Fruit fly (Drosophila melanogaster) whole organism, embryonic: ENCODE results near the gene NPF.
A peak's percentile ranks its signal among the peaks of the same experiment; 100 is the strongest.

Experiments used
- ATbp ChIP-seq: fragments of 200-800 bp; sonication (Bioruptor generic); optimal IDR thresholded peaks from 2 replicates; lab custom pipeline; 2017; ENCODE audit warnings: missing biosample characterization, mild to moderate bottlenecking, missing genetic modification characterization, missing genetic modification reagents
- C15 ChIP-seq: fragments of 200-800 bp; sonication (Bioruptor generic); IDR thresholded peaks from 3 replicates; pipeline ENCODE4 v1.3.6; 2022; ENCODE audit warnings: missing biosample characterization, missing genetic modification characterization
- CG10462 ChIP-seq: fragments of 200-800 bp; sonication (Bioruptor generic); optimal IDR thresholded peaks from 2 replicates; lab custom pipeline; 2016; ENCODE audit warnings: missing biosample characterization, missing genetic modification characterization
- CG11695 ChIP-seq: fragments of 200-800 bp; sonication (Bioruptor generic); IDR thresholded peaks from 3 replicates; pipeline ENCODE4 v1.3.6; 2022; ENCODE audit warnings: missing biosample characterization, missing genetic modification characterization
- CG11696 ChIP-seq: fragments of 200-800 bp; sonication (Bioruptor generic); IDR thresholded peaks from 2 replicates; pipeline ENCODE4 v1.3.6; 2022; ENCODE audit warnings: missing biosample characterization, missing genetic modification characterization
- CG13296 ChIP-seq: fragments of 200-800 bp; sonication (Bioruptor generic); optimal IDR thresholded peaks from 3 replicates; lab custom pipeline; 2018; ENCODE audit warnings: missing biosample characterization, mild to moderate bottlenecking, missing genetic modification characterization
- CG13775 ChIP-seq: fragments of 200-800 bp; sonication (Bioruptor generic); optimal IDR thresholded peaks from 3 replicates; lab custom pipeline; 2017; ENCODE audit warnings: missing biosample characterization, mild to moderate bottlenecking, missing genetic modification characterization
- CG14965 ChIP-seq: fragments of 200-800 bp; sonication (Bioruptor generic); optimal IDR thresholded peaks from 2 replicates; lab custom pipeline; 2016; ENCODE audit warnings: missing biosample characterization, missing genetic modification characterization, borderline replicate concordance
- CG15269 ChIP-seq: fragments of 200-800 bp; sonication (Bioruptor generic); optimal IDR thresholded peaks from 2 replicates; lab custom pipeline; 2018; ENCODE audit warnings: missing biosample characterization, mild to moderate bottlenecking, missing genetic modification characterization, moderate library complexity
- CG17829 ChIP-seq: fragments of 200-800 bp; optimal IDR thresholded peaks from 2 replicates; lab custom pipeline; 2019; ENCODE audit warnings: missing biosample characterization, mild to moderate bottlenecking, missing genetic modification characterization, moderate library complexity
- CG18011 ChIP-seq: fragments of 200-800 bp; sonication (Bioruptor generic); optimal IDR thresholded peaks from 2 replicates; lab custom pipeline; 2017; ENCODE audit warnings: missing biosample characterization, missing genetic modification characterization, mild to moderate bottlenecking, moderate library complexity, missing genotype
- CG18262 ChIP-seq: fragments of 200-800 bp; optimal IDR thresholded peaks from 3 replicates; lab custom pipeline; 2019; ENCODE audit warnings: missing biosample characterization, mild to moderate bottlenecking, missing genetic modification characterization, moderate library complexity
- CG30020 ChIP-seq: fragments of 200-800 bp; optimal IDR thresholded peaks from 2 replicates; lab custom pipeline; 2019; ENCODE audit warnings: missing biosample characterization, mild to moderate bottlenecking, missing genetic modification characterization, moderate library complexity
- CG30403 ChIP-seq: fragments of 200-800 bp; sonication (Bioruptor generic); optimal IDR thresholded peaks from 3 replicates; lab custom pipeline; 2016; ENCODE audit warnings: missing biosample characterization, missing genetic modification characterization
- CG3281 ChIP-seq: fragments of 200-800 bp; sonication (Bioruptor generic); optimal IDR thresholded peaks from 3 replicates; lab custom pipeline; 2017; ENCODE audit warnings: missing biosample characterization, mild to moderate bottlenecking, missing genetic modification characterization
- CG33213 ChIP-seq: fragments of 200-800 bp; sonication (Bioruptor generic); optimal IDR thresholded peaks from 3 replicates; lab custom pipeline; 2016; ENCODE audit warnings: missing biosample characterization, missing genetic modification characterization
- CG4854 ChIP-seq: fragments of 200-800 bp; sonication (Bioruptor generic); optimal IDR thresholded peaks from 2 replicates; lab custom pipeline; 2016; ENCODE audit warnings: missing biosample characterization, missing genetic modification characterization, inconsistent platforms
- CG6175 ChIP-seq: fragments of 200-800 bp; sonication (Bioruptor generic); IDR thresholded peaks from 3 replicates; pipeline ENCODE4 v1.3.6; 2022; ENCODE audit warnings: missing biosample characterization, missing genetic modification characterization
- CG6272 ChIP-seq: fragments of 200-800 bp; sonication (Bioruptor generic); IDR thresholded peaks from 2 replicates; pipeline ENCODE4 v1.3.6; 2022; ENCODE audit warnings: missing biosample characterization, missing genetic modification characterization
- CG6854 ChIP-seq: fragments of 200-800 bp; sonication (Bioruptor generic); optimal IDR thresholded peaks from 3 replicates; lab custom pipeline; 2017; ENCODE audit warnings: missing biosample characterization, mild to moderate bottlenecking, missing genetic modification characterization
- CG7839 ChIP-seq: fragments of 200-800 bp; sonication (Bioruptor generic); optimal IDR thresholded peaks from 3 replicates; lab custom pipeline; 2018; ENCODE audit warnings: missing biosample characterization, mild to moderate bottlenecking, missing genetic modification characterization, moderate library complexity
- CG9797 ChIP-seq: fragments of 200-800 bp; sonication (Bioruptor generic); optimal IDR thresholded peaks from 3 replicates; lab custom pipeline; 2018; ENCODE audit warnings: missing biosample characterization, mild to moderate bottlenecking, missing genetic modification characterization
- CG9932 ChIP-seq: fragments of 200-800 bp; sonication (Bioruptor generic); IDR thresholded peaks from 2 replicates; pipeline ENCODE4 v1.3.6; 2022; ENCODE audit warnings: missing biosample characterization, missing genetic modification characterization
- Dek ChIP-seq: fragments of 200-800 bp; sonication (Bioruptor generic); optimal IDR thresholded peaks from 3 replicates; lab custom pipeline; 2019; ENCODE audit warnings: missing biosample characterization, mild to moderate bottlenecking, missing genetic modification characterization, moderate library complexity
- Dip3 ChIP-seq: fragments of 200-800 bp; sonication (Bioruptor generic); optimal IDR thresholded peaks from 3 replicates; lab custom pipeline; 2016; ENCODE audit warnings: missing biosample characterization, missing genetic modification characterization
- Fer2 ChIP-seq: fragments of 200-800 bp; sonication (Bioruptor generic); optimal IDR thresholded peaks from 2 replicates; lab custom pipeline; 2018; ENCODE audit warnings: missing biosample characterization, mild to moderate bottlenecking, missing genetic modification characterization, moderate library complexity
- HLHmδ ChIP-seq: fragments of 200-800 bp; sonication (Bioruptor generic); optimal IDR thresholded peaks from 2 replicates; lab custom pipeline; 2018; ENCODE audit warnings: missing biosample characterization, mild to moderate bottlenecking, missing genetic modification characterization, moderate library complexity
- HmgD ChIP-seq: fragments of 200-800 bp; sonication (Bioruptor generic); optimal IDR thresholded peaks from 3 replicates; lab custom pipeline; 2016; ENCODE audit warnings: missing biosample characterization, missing genetic modification characterization
- Hr39 ChIP-seq: fragments of >200 bp; optimal IDR thresholded peaks from 2 replicates; lab custom pipeline; 2017
- NFAT ChIP-seq: fragments of 200-800 bp; sonication (Bioruptor generic); IDR thresholded peaks from 2 replicates; pipeline ENCODE4 v1.3.6; 2022; ENCODE audit warnings: missing biosample characterization, missing genetic modification characterization
- Oaz ChIP-seq: fragments of 200-800 bp; sonication (Bioruptor generic); IDR thresholded peaks from 2 replicates; pipeline ENCODE4 v1.3.6; 2022; ENCODE audit warnings: missing biosample characterization, missing genetic modification characterization
- Side ChIP-seq: fragments of 200-800 bp; sonication (Bioruptor generic); optimal IDR thresholded peaks from 2 replicates; lab custom pipeline; 2016; ENCODE audit warnings: missing biosample characterization, missing genetic modification characterization
- Sin3A ChIP-seq: fragments of >200 bp; optimal IDR thresholded peaks from 2 replicates; lab custom pipeline; 2018
- Sry-δ ChIP-seq: fragments of 200-800 bp; sonication (Bioruptor generic); optimal IDR thresholded peaks from 2 replicates; lab custom pipeline; 2016; ENCODE audit warnings: missing biosample characterization, missing genetic modification characterization
- Vsx1 ChIP-seq: fragments of 200-800 bp; sonication (Bioruptor generic); optimal IDR thresholded peaks from 2 replicates; lab custom pipeline; 2017; ENCODE audit warnings: missing biosample characterization, mild to moderate bottlenecking, missing genetic modification characterization, missing genetic modification reagents
- ab ChIP-seq: fragments of 200-800 bp; sonication (Bioruptor generic); optimal IDR thresholded peaks from 2 replicates; lab custom pipeline; 2016; ENCODE audit warnings: missing biosample characterization, missing genetic modification characterization
- ap ChIP-seq: fragments of 200-800 bp; sonication (Bioruptor generic); IDR thresholded peaks from 2 replicates; pipeline ENCODE4 v1.3.6; 2022; ENCODE audit warnings: missing biosample characterization, missing genetic modification characterization
- az2 ChIP-seq: fragments of 200-800 bp; sonication (Bioruptor generic); optimal IDR thresholded peaks from 3 replicates; lab custom pipeline; 2016; ENCODE audit warnings: missing biosample characterization, missing genetic modification characterization
- bab2 ChIP-seq: fragments of 200-800 bp; sonication (Bioruptor generic); optimal IDR thresholded peaks from 2 replicates; lab custom pipeline; 2016; ENCODE audit warnings: missing biosample characterization, missing genetic modification characterization
- br ChIP-seq: fragments of >200 bp; optimal IDR thresholded peaks from 2 replicates; lab custom pipeline; 2017
- corto ChIP-seq: fragments of 200-800 bp; sonication (Bioruptor generic); optimal IDR thresholded peaks from 2 replicates; lab custom pipeline; 2016; ENCODE audit warnings: missing biosample characterization, mild to moderate bottlenecking, missing genetic modification characterization, moderate library complexity
- dimm ChIP-seq: fragments of 200-800 bp; sonication (Bioruptor generic); IDR thresholded peaks from 2 replicates; pipeline ENCODE4 v1.3.6; 2022; ENCODE audit warnings: missing biosample characterization, missing genetic modification characterization
- fd96Cb ChIP-seq: fragments of 200-800 bp; sonication (Bioruptor generic); optimal IDR thresholded peaks from 2 replicates; lab custom pipeline; 2018; ENCODE audit warnings: missing biosample characterization, mild to moderate bottlenecking, missing genetic modification characterization, moderate library complexity
- hb ChIP-seq: fragments of 200-800 bp; sonication (Bioruptor generic); IDR thresholded peaks from 3 replicates; pipeline ENCODE4 v1.3.6; 2022; ENCODE audit warnings: missing biosample characterization, missing genetic modification characterization; ENCODE audit not compliant: partially characterized antibody
- lola ChIP-seq, 3 experiments: fragments of >200 bp in 2 of 3; fragments of 200-800 bp in 1 of 3; sonication (Bioruptor generic) in 1 of 3; optimal IDR thresholded peaks; 2 replicates each; lab custom pipeline; 2017 to 2019; ENCODE audit warnings: missing biosample characterization in 3 of 3, missing genetic modification characterization in 3 of 3, mild to moderate bottlenecking in 1 of 3, moderate library complexity in 1 of 3
- pita ChIP-seq: fragments of 200-800 bp; sonication (Bioruptor generic); optimal IDR thresholded peaks from 2 replicates; lab custom pipeline; 2017; ENCODE audit warnings: missing biosample characterization, mild to moderate bottlenecking, missing genetic modification characterization
- run ChIP-seq: fragments of 200-800 bp; sonication (Bioruptor generic); optimal IDR thresholded peaks from 3 replicates; lab custom pipeline; 2018; ENCODE audit warnings: missing biosample characterization, mild to moderate bottlenecking, missing genetic modification characterization
- twi ChIP-seq: fragments of 200-800 bp; optimal IDR thresholded peaks from 2 replicates; lab custom pipeline; 2019; ENCODE audit warnings: missing biosample characterization, mild to moderate bottlenecking, missing genetic modification characterization, moderate library complexity
- tx ChIP-seq: fragments of 200-800 bp; sonication (Bioruptor generic); optimal IDR thresholded peaks from 2 replicates; lab custom pipeline; 2016; ENCODE audit warnings: missing biosample characterization, missing genetic modification characterization
- zfh2 ChIP-seq: fragments of 200-800 bp; sonication (Bioruptor generic); optimal IDR thresholded peaks from 2 replicates; lab custom pipeline; 2016; ENCODE audit warnings: missing biosample characterization, missing genetic modification characterization

NPF gene

DNA sequence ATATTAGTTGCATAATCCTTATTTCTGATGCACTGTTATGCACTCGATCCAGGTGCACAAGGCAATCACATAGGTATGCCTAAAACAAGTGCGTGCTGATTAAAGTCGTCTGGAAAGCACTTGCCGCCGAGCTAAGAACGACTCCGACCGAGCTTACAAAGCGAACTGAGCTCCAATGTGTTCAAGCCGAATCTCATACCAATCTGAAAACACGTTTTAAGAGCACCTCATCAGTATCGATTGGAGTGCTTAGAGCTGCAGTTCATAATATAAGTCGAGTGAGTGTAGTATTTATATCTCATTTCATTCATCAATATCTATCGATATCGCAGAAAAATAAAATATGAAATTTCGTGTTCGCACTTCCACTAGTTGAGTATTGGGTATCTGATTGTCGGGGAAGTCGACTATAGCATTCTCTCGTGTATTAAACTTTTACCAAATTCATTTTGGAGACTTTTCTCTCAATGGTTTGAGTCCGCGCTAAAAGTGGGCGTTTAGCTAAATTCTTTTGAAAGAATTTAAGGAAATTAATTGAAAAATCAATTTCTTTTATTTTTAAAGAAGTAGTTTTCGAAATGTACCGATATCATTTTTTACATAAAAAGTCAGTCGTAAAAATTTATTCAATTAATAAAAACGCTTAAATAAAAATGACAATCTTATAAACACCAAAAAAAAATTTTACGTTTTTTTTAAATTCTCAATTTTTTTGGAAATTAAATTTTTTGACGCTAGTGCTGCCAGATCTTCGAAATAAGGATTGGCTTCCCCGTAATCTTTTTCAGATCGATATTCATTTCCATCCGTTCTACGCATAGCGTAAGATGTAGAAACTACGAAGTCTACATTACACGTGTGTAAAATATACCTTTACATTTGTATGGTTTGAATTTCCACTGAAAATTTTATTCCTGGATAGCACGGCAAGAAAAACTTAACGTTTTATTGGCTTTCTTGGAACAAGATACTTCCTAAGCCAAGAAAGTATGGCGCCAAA, 46.8 kb downstream of the NPF start, which contains the start of gene modSP (continued):
- no peak for TF ChIP-seq Hr39 (lab: Kevin White, UChicago)
- no peak for TF ChIP-seq tx
- TF ChIP-seq pita: peak; percentile 83
- TF ChIP-seq ATbp: no peak
- no peak for TF ChIP-seq HLHmδ (GFP tag; lab: Kevin White, UChicago)
- TF ChIP-seq CG9932: peak; percentile 57
- no peak for TF ChIP-seq ap (GFP tag; lab: Robert Waterston, UW)
- TF ChIP-seq CG33213: peak; percentile 72
- no peak for TF ChIP-seq CG30020 (tag; lab: Kevin White, UChicago)
- TF ChIP-seq zfh2 (GFP tag; lab: Kevin White, UChicago): peak; percentile 25
- TF ChIP-seq az2 (GFP tag; lab: Kevin White, UChicago): peak; percentile 35
- no peak for TF ChIP-seq CG4854 (GFP tag; lab: Kevin White, UChicago)
- no peak for TF ChIP-seq Side (GFP tag; lab: Kevin White, UChicago)
- no peak for TF ChIP-seq CG3281 (GFP tag; lab: Kevin White, UChicago)
- no peak for TF ChIP-seq HmgD (GFP tag; lab: Kevin White, UChicago)
- peak; percentile 24 for TF ChIP-seq fd96Cb
- no peak for TF ChIP-seq Dip3
- 0 out of 2 replicates have a peak, but pooled peaks have one; percentile 32 for TF ChIP-seq NFAT (GFP tag; lab: Robert Waterston, UW)
- no peak for TF ChIP-seq CG9797 (GFP tag; lab: Kevin White, UChicago)
- TF ChIP-seq Dek (tag; lab: Kevin White, UChicago): peak; percentile 4
- TF ChIP-seq CG30403 (GFP tag; lab: Kevin White, UChicago): peak; percentile 43
- TF ChIP-seq Sin3A: no peak
- TF ChIP-seq corto (GFP tag; lab: Kevin White, UChicago): no peak
- TF ChIP-seq CG18262 (tag; lab: Kevin White, UChicago): peak; percentile 8
- TF ChIP-seq Oaz (GFP tag; lab: Robert Waterston, UW): no peak
- TF ChIP-seq dimm (GFP tag; lab: Robert Waterston, UW): no peak
- no peak for TF ChIP-seq Vsx1 (GFP tag; lab: Kevin White, UChicago)
- no peak for TF ChIP-seq br (lab: Kevin White, UChicago)
- TF ChIP-seq lola (GFP tag; optimal IDR thresholded peaks at IDR 0.05; lab: Kevin White, UChicago): no peak
- no peak for TF ChIP-seq CG11695
- TF ChIP-seq CG7839 (tag; lab: Kevin White, UChicago): no peak
- TF ChIP-seq CG10462 (GFP tag; lab: Kevin White, UChicago): no peak
- TF ChIP-seq bab2 (GFP tag; lab: Kevin White, UChicago): peak; percentile 37
- no peak for TF ChIP-seq ab (GFP tag; lab: Kevin White, UChicago)
- TF ChIP-seq Sry-δ (GFP tag; lab: Kevin White, UChicago): peak; percentile 49
- no peak for TF ChIP-seq CG15269
- TF ChIP-seq Fer2: no peak
- TF ChIP-seq CG6854: no peak
- TF ChIP-seq hb (GFP tag; lab: Robert Waterston, UW): peak; percentile 69
- no peak for TF ChIP-seq run (tag; lab: Kevin White, UChicago)
- TF ChIP-seq CG13775 (GFP tag; lab: Kevin White, UChicago): no peak
- TF ChIP-seq CG13296 (GFP tag; lab: Kevin White, UChicago): no peak
- no peak for TF ChIP-seq CG6272 (GFP tag; lab: Robert Waterston, UW)
- no peak for TF ChIP-seq twi
- TF ChIP-seq CG11696: no peak
- 0 out of 3 replicates have a peak, but pooled peaks have one; percentile 13 for TF ChIP-seq C15 (GFP tag; lab: Robert Waterston, UW)
- no peak for TF ChIP-seq CG6175
- peak; percentile 29 for TF ChIP-seq CG17829
- TF ChIP-seq CG14965 (GFP tag; lab: Kevin White, UChicago): no peak
- no peak for TF ChIP-seq CG18011 (GFP tag; lab: Kevin White, UChicago)
